Fruit fly (Drosophila melanogaster): Measurements from ENCODE around the gene CG10859.

The CG10859 gene

dm6 chr2L:13366109-13366747 is 32.2 kb downstream of the CG10859 start, which contains the start of the genes Nnp-1 and Grx3 (continued):
- TF ChIP-seq crp (GFP tag; optimal IDR thresholded peaks at IDR 0.05): peak; percentile 64 to 91
- TF ChIP-seq CG15073 (GFP tag; optimal IDR thresholded peaks at IDR 0.05): no peak
- TF ChIP-seq danr (GFP tag; IDR thresholded peaks at IDR 0.05): no peak
- no peak for TF ChIP-seq CG11093 (GFP tag; IDR thresholded peaks at IDR 0.05)
- no peak for TF ChIP-seq repo (GFP tag; optimal IDR thresholded peaks at IDR 0.05)
- TF ChIP-seq trem (tag; optimal IDR thresholded peaks at IDR 0.05): peak; percentile 75
- TF ChIP-seq Side (GFP tag; optimal IDR thresholded peaks at IDR 0.05): no peak
- no peak for TF ChIP-seq CG16815 (GFP tag; optimal IDR thresholded peaks at IDR 0.05)
- peak; percentile 31 for TF ChIP-seq CG8281 (tag; optimal IDR thresholded peaks at IDR 0.05)
- TF ChIP-seq CG18764 (GFP tag; optimal IDR thresholded peaks at IDR 0.05): peak; percentile 43
- no peak for TF ChIP-seq MTF-1 (GFP tag; optimal IDR thresholded peaks at IDR 0.05; ENCODE audit: borderline replicate concordance)
- TF ChIP-seq Oli (tag; optimal IDR thresholded peaks at IDR 0.05): peak; percentile 27
- TF ChIP-seq mam (GFP tag; optimal IDR thresholded peaks at IDR 0.05): peak; percentile 33
- TF ChIP-seq CG4360 (GFP tag; IDR thresholded peaks at IDR 0.05): peak; percentile 46; the same call in 1 of the 2 replicates
- no peak for TF ChIP-seq Bteb2 (GFP tag; optimal IDR thresholded peaks at IDR 0.05)
- TF ChIP-seq emc (GFP tag; optimal IDR thresholded peaks at IDR 0.05): no peak
- TF ChIP-seq CG9437 (GFP tag; optimal IDR thresholded peaks at IDR 0.05): peak; percentile 60
- no peak for TF ChIP-seq CG6791 (GFP tag; IDR thresholded peaks at IDR 0.05; ENCODE audit: partially characterized antibody)
- TF ChIP-seq br (optimal IDR thresholded peaks at IDR 0.05): no peak
- no peak for TF ChIP-seq HHEX (GFP tag; optimal IDR thresholded peaks at IDR 0.05)
- TF ChIP-seq CG6765 (GFP tag; optimal IDR thresholded peaks at IDR 0.05): no peak
- no peak for TF ChIP-seq sqz (GFP tag; optimal IDR thresholded peaks at IDR 0.05)
- no peak for TF ChIP-seq CG6272 (GFP tag; IDR thresholded peaks at IDR 0.05)
- no peak for TF ChIP-seq slp2 (GFP tag; optimal IDR thresholded peaks at IDR 0.05)
- peak; percentile 65 for TF ChIP-seq CG30020 (tag; optimal IDR thresholded peaks at IDR 0.05)
- no peak for TF ChIP-seq dimm (GFP tag; IDR thresholded peaks at IDR 0.05)
- no peak for TF ChIP-seq Atf6 (GFP tag; IDR thresholded peaks at IDR 0.05)
- no peak for TF ChIP-seq ap (GFP tag; IDR thresholded peaks at IDR 0.05)
- TF ChIP-seq fd96Cb (tag; optimal IDR thresholded peaks at IDR 0.05): peak; percentile 15
- TF ChIP-seq Xrp1 (GFP tag; IDR thresholded peaks at IDR 0.05): peak; percentile 58
- no peak for TF ChIP-seq Elba2 (GFP tag; optimal IDR thresholded peaks at IDR 0.05)
- no peak for TF ChIP-seq yki (optimal IDR thresholded peaks at IDR 0.05)
- no peak for TF ChIP-seq Sox102F (GFP tag; optimal IDR thresholded peaks at IDR 0.05)
- TF ChIP-seq CG13624 (GFP tag; optimal IDR thresholded peaks at IDR 0.05): no peak
- no peak for TF ChIP-seq CG7839 (tag; optimal IDR thresholded peaks at IDR 0.05)
- TF ChIP-seq Poxn (GFP tag; IDR thresholded peaks at IDR 0.05): no peak
- no peak for TF ChIP-seq CG9609 (GFP tag; optimal IDR thresholded peaks at IDR 0.05)
- peak; percentile 29 for TF ChIP-seq Ssrp (tag; optimal IDR thresholded peaks at IDR 0.05)
- TF ChIP-seq CG10543 (GFP tag; optimal IDR thresholded peaks at IDR 0.05): peak; percentile 82
- peak; percentile 19; the same call in 1 of the 2 replicates for TF ChIP-seq sisA (GFP tag; IDR thresholded peaks at IDR 0.05)
- TF ChIP-seq Hsf (GFP tag; optimal IDR thresholded peaks at IDR 0.05): peak; percentile 7
- TF ChIP-seq CG1602 (GFP tag; optimal IDR thresholded peaks at IDR 0.05): peak; percentile 22
- TF ChIP-seq nerfin-2 (GFP tag; IDR thresholded peaks at IDR 0.05; ENCODE audit: partially characterized antibody): no peak
- TF ChIP-seq Nf-YA (GFP tag; IDR thresholded peaks at IDR 0.05): no peak
- TF ChIP-seq CG1233 (GFP tag; optimal IDR thresholded peaks at IDR 0.05): no peak
- TF ChIP-seq Blimp-1 (GFP tag; optimal IDR thresholded peaks at IDR 0.05): no peak
- no peak for TF ChIP-seq tap (tag; optimal IDR thresholded peaks at IDR 0.05)
- TF ChIP-seq CG17359 (tag; optimal IDR thresholded peaks at IDR 0.05): no peak
- TF ChIP-seq tna (GFP tag; IDR thresholded peaks at IDR 0.05; ENCODE audit: partially characterized antibody): 0 out of 2 replicates have a peak, but pooled peaks have one; percentile 12
- TF ChIP-seq CG7928 (GFP tag; optimal IDR thresholded peaks at IDR 0.05): peak; percentile 44
- TF ChIP-seq Sin3A (optimal IDR thresholded peaks at IDR 0.05): peak; percentile 56

Measured in whole organism, embryonic.